Fruit fly (Drosophila melanogaster) whole organism, pupa: ENCODE data around the gene CG13047.

Experiments
- CG10348 ChIP-seq: fragments of 200-800 bp; sonication (Bioruptor generic); IDR thresholded peaks from 2 replicates; pipeline ENCODE4 v1.3.6; 2022; ENCODE audit warnings: missing biosample characterization, missing genetic modification characterization
- CG13204 ChIP-seq: fragments of 200-800 bp; sonication (Bioruptor generic); optimal IDR thresholded peaks from 2 replicates; lab custom pipeline; 2018; ENCODE audit warnings: missing biosample characterization, mild to moderate bottlenecking, missing genetic modification characterization, moderate library complexity
- CG32121 ChIP-seq: fragments of 200-800 bp; sonication (Bioruptor generic); IDR thresholded peaks from 2 replicates; pipeline ENCODE4 v1.3.6; 2022; ENCODE audit warnings: missing biosample characterization, missing genetic modification characterization
- CG34367 ChIP-seq: fragments of 200-800 bp; sonication (Bioruptor generic); optimal IDR thresholded peaks from 2 replicates; lab custom pipeline; 2018; ENCODE audit warnings: missing biosample characterization, mild to moderate bottlenecking, missing genetic modification characterization
- CG9948 ChIP-seq: fragments of 200-800 bp; sonication (Bioruptor generic); optimal IDR thresholded peaks from 2 replicates; lab custom pipeline; 2018; ENCODE audit warnings: missing biosample characterization, mild to moderate bottlenecking, missing genetic modification characterization, moderate library complexity
- D1 ChIP-seq: fragments of 200-800 bp; sonication (Bioruptor generic); optimal IDR thresholded peaks from 2 replicates; lab custom pipeline; 2018; ENCODE audit warnings: missing biosample characterization, mild to moderate bottlenecking, missing genetic modification characterization, moderate library complexity
- EcR ChIP-seq: fragments of 200-800 bp; sonication (Bioruptor generic); optimal IDR thresholded peaks from 3 replicates; lab custom pipeline; 2019; ENCODE audit warnings: missing biosample characterization, missing genetic modification characterization, mild to moderate bottlenecking, moderate library complexity, missing genetic modification reagents
- Snoo ChIP-seq: fragments of 200-800 bp; sonication (Bioruptor generic); optimal IDR thresholded peaks from 3 replicates; lab custom pipeline; 2017; ENCODE audit warnings: missing biosample characterization, mild to moderate bottlenecking, missing genetic modification characterization, inconsistent platforms

- TF ChIP-seq CG9948 (no peak), D1 (tag; lab: Kevin White, UChicago) (no peak), CG10348 (GFP tag; lab: Robert Waterston, UW) (no peak), CG32121 (GFP tag; lab: Robert Waterston, UW) (no peak), EcR (peak; percentile 15), Snoo (tag; lab: Kevin White, UChicago) (no peak), CG34367 (tag; lab: Kevin White, UChicago) (no peak), CG13204 (no peak)
Observed at dm6 chr3L:16261505-16261904, 23.7 kb downstream of the CG13047 start, which contains the start of gene CG34247.
